Worm (Caenorhabditis elegans) whole organism, mixed stage, embryonic: ENCODE results near the gene ugt-16.
A peak's percentile ranks its signal among the peaks of the same experiment; 100 is the strongest.

ENCODE experiments used
- M03D4.4 ChIP-seq: sonication (generic microtip); optimal IDR thresholded peaks from 2 replicates; lab custom pipeline; 2017; ENCODE audit warnings: mild to moderate bottlenecking, missing genetic modification characterization, missing compliant biosample characterization
- bed-3 ChIP-seq: fragments of 200-800 bp; sonication (Bioruptor generic); optimal IDR thresholded peaks from 3 replicates; lab custom pipeline; 2018; ENCODE audit warnings: mild to moderate bottlenecking, missing genetic modification characterization, moderate library complexity, missing compliant biosample characterization
- blmp-1 ChIP-seq: fragments of 150-350 bp; optimal IDR thresholded peaks from 2 replicates; lab custom pipeline; 2014; ENCODE audit warnings: missing biosample characterization, missing genetic modification characterization
- ceh-43 ChIP-seq: fragments of 200-800 bp; sonication (Bioruptor generic); optimal IDR thresholded peaks from 2 replicates; lab custom pipeline; 2018; ENCODE audit warnings: mild to moderate bottlenecking, missing genetic modification characterization, moderate library complexity, missing compliant biosample characterization
- ceh-83 ChIP-seq: fragments of 200-800 bp; sonication (Bioruptor generic); optimal IDR thresholded peaks from 2 replicates; lab custom pipeline; 2018; ENCODE audit warnings: mild to moderate bottlenecking, missing genetic modification characterization, missing compliant biosample characterization
- ces-1 ChIP-seq: fragments of 150-350 bp; optimal IDR thresholded peaks from 2 replicates; lab custom pipeline; 2014; ENCODE audit warnings: missing biosample characterization, missing genetic modification reagents, missing genetic modification characterization
- cnd-1 ChIP-seq: fragments of 200-800 bp; sonication (Bioruptor generic); optimal IDR thresholded peaks from 2 replicates; lab custom pipeline; 2018; ENCODE audit warnings: mild to moderate bottlenecking, missing genetic modification characterization, missing compliant biosample characterization
- drap-1 ChIP-seq: fragments of 200-800 bp; sonication (Bioruptor generic); optimal IDR thresholded peaks from 3 replicates; lab custom pipeline; 2018; ENCODE audit warnings: mild to moderate bottlenecking, missing genetic modification characterization, missing compliant biosample characterization
- ham-2 ChIP-seq: fragments of 200-800 bp; sonication (Bioruptor generic); optimal IDR thresholded peaks from 2 replicates; lab custom pipeline; 2018; ENCODE audit warnings: mild to moderate bottlenecking, missing genetic modification characterization, missing compliant biosample characterization
- lin-13 ChIP-seq: fragments of 150-350 bp; optimal IDR thresholded peaks from 2 replicates; lab custom pipeline; 2014; ENCODE audit warnings: missing biosample characterization, missing genetic modification characterization
- lsy-2 ChIP-seq: fragments of 150-350 bp; optimal IDR thresholded peaks from 2 replicates; lab custom pipeline; 2014; ENCODE audit warnings: missing biosample characterization, missing genetic modification characterization
- mab-5 ChIP-seq: fragments of 150-350 bp; optimal IDR thresholded peaks from 2 replicates; lab custom pipeline; 2014; ENCODE audit warnings: missing biosample characterization, missing genetic modification characterization
- mls-2 ChIP-seq: sonication (generic microtip); optimal IDR thresholded peaks from 2 replicates; lab custom pipeline; 2016; ENCODE audit warnings: mild to moderate bottlenecking, missing genetic modification characterization, moderate library complexity, missing compliant biosample characterization
- nhr-12 ChIP-seq: fragments of 150-350 bp; optimal IDR thresholded peaks from 2 replicates; lab custom pipeline; 2014; ENCODE audit warnings: missing biosample characterization, missing genetic modification characterization
- nhr-2 ChIP-seq: fragments of 150-350 bp; optimal IDR thresholded peaks from 2 replicates; lab custom pipeline; 2014; ENCODE audit warnings: missing biosample characterization, missing genetic modification characterization
- nhr-237 ChIP-seq: fragments of 150-350 bp; optimal IDR thresholded peaks from 2 replicates; lab custom pipeline; 2014; ENCODE audit warnings: missing biosample characterization, missing genetic modification characterization
- nhr-28 ChIP-seq: fragments of 150-350 bp; optimal IDR thresholded peaks from 2 replicates; lab custom pipeline; 2014; ENCODE audit warnings: missing biosample characterization, missing genetic modification characterization
- nhr-76 ChIP-seq: sonication (generic microtip); optimal IDR thresholded peaks from 2 replicates; lab custom pipeline; 2017; ENCODE audit warnings: missing biosample characterization, missing genetic modification characterization
- pha-4 ChIP-seq: fragments of 150-350 bp; optimal IDR thresholded peaks from 2 replicates; lab custom pipeline; 2018; ENCODE audit warnings: missing biosample characterization, missing genetic modification reagents, missing genetic modification characterization
- sem-2 ChIP-seq: fragments of 200-800 bp; sonication (Bioruptor generic); optimal IDR thresholded peaks from 2 replicates; lab custom pipeline; 2018; ENCODE audit warnings: mild to moderate bottlenecking, missing genetic modification characterization, missing compliant biosample characterization
- snpc-4 ChIP-seq: fragments of 150-350 bp; optimal IDR thresholded peaks from 2 replicates; lab custom pipeline; 2014; ENCODE audit warnings: missing biosample characterization, missing genetic modification characterization
- sptf-1 ChIP-seq: sonication (generic microtip); optimal IDR thresholded peaks from 2 replicates; lab custom pipeline; 2017; ENCODE audit warnings: mild to moderate bottlenecking, missing genetic modification characterization, moderate library complexity, missing compliant biosample characterization
- unc-120 ChIP-seq: sonication (generic microtip); optimal IDR thresholded peaks from 2 replicates; lab custom pipeline; 2017; ENCODE audit warnings: missing genetic modification characterization, missing compliant biosample characterization; ENCODE audit not compliant: poor library complexity, severe bottlenecking
- unc-62 ChIP-seq: fragments of 150-350 bp; optimal IDR thresholded peaks from 2 replicates; lab custom pipeline; 2014; ENCODE audit warnings: missing biosample characterization, missing genetic modification reagents, missing genetic modification characterization
- zip-8 ChIP-seq: fragments of 150-350 bp; optimal IDR thresholded peaks from 2 replicates; lab custom pipeline; 2014; ENCODE audit warnings: missing biosample characterization, missing genetic modification characterization
- ztf-11 ChIP-seq: fragments of 150-350 bp; optimal IDR thresholded peaks from 2 replicates; lab custom pipeline; 2014; ENCODE audit warnings: missing biosample characterization, missing genetic modification characterization

Gene ugt-16

ce11 chrV:12870740-12871139 lies 45.9 kb downstream of the ugt-16 start:
- no peak for TF ChIP-seq snpc-4 (tag; lab: Kevin White, UChicago)
- TF ChIP-seq unc-62, result no peak
- no peak for TF ChIP-seq mab-5 (tag; lab: Kevin White, UChicago)
- no peak for TF ChIP-seq bed-3
- no peak for TF ChIP-seq lsy-2 (tag; lab: Kevin White, UChicago)
- TF ChIP-seq nhr-76 (tag; lab: Kevin White, UChicago), result no peak
- TF ChIP-seq mls-2 (tag; lab: Kevin White, UChicago), result no peak
- TF ChIP-seq drap-1, result no peak
- TF ChIP-seq ztf-11 (tag; lab: Kevin White, UChicago), result no peak
- TF ChIP-seq ces-1, result no peak
- TF ChIP-seq nhr-2 (tag; lab: Kevin White, UChicago), result no peak
- no peak for TF ChIP-seq nhr-237 (tag; lab: Kevin White, UChicago)
- TF ChIP-seq nhr-12, result no peak
- no peak for TF ChIP-seq M03D4.4
- no peak for TF ChIP-seq pha-4
- TF ChIP-seq blmp-1, result no peak

ce11 chrV:12871753-12872152 lies 46.9 kb downstream of the ugt-16 start, which contains the start of gene bus-19:
Gene bus-19, plus strand, starts transcription at chrV:12872053.
- TF ChIP-seq nhr-12, result no peak
- TF ChIP-seq lin-13, result no peak
- no peak for TF ChIP-seq ham-2 (GFP tag; lab: Kevin White, UChicago)
- TF ChIP-seq ceh-43 (GFP tag; lab: Kevin White, UChicago), result no peak
- TF ChIP-seq mls-2 (tag; lab: Kevin White, UChicago), result no peak
- TF ChIP-seq cnd-1 (tag; lab: Kevin White, UChicago), result no peak
- TF ChIP-seq ceh-83 (GFP tag; lab: Kevin White, UChicago), result no peak
- no peak for TF ChIP-seq zip-8 (tag; lab: Kevin White, UChicago)
- no peak for TF ChIP-seq M03D4.4
- no peak for TF ChIP-seq nhr-28
- TF ChIP-seq snpc-4 (tag; lab: Kevin White, UChicago), result no peak
- no peak for TF ChIP-seq ces-1
- TF ChIP-seq bed-3, result no peak
- TF ChIP-seq sem-2 (GFP tag; lab: Kevin White, UChicago), result no peak
- TF ChIP-seq unc-120 (tag; lab: Kevin White, UChicago), result no peak
- no peak for TF ChIP-seq mab-5 (tag; lab: Kevin White, UChicago)
- TF ChIP-seq nhr-2 (tag; lab: Kevin White, UChicago), result no peak

- TF ChIP-seq blmp-1 (peak; percentile 75), M03D4.4 (no peak)
These were observed 51.0 kb downstream of the ugt-16 start for ce11 chrV:12875850-12876249.

ce11 chrV:12876708-12877107 lies 51.9 kb downstream of the ugt-16 start:
- TF ChIP-seq ham-2 (GFP tag; lab: Kevin White, UChicago) (no peak), nhr-12 (no peak), bed-3 (no peak), sptf-1 (tag; lab: Kevin White, UChicago) (no peak)
